Worm (Caenorhabditis elegans) whole organism, L3 larva: ENCODE measurements around the gene wdr-37.

Experiments used
- ama-1 ChIP-seq: fragments of 150-350 bp; optimal IDR thresholded peaks from 2 replicates; lab custom pipeline; 2018
- ceh-28 ChIP-seq: fragments of 150-350 bp; optimal IDR thresholded peaks from 2 replicates; lab custom pipeline; 2014; ENCODE audit warnings: missing biosample characterization, missing genetic modification reagents, missing genetic modification characterization
- daf-12 ChIP-seq: fragments of 150-350 bp; optimal IDR thresholded peaks from 2 replicates; lab custom pipeline; 2014; ENCODE audit warnings: missing biosample characterization, missing genetic modification reagents, missing genetic modification characterization
- egl-27 ChIP-seq: sonication (generic microtip); optimal IDR thresholded peaks from 4 replicates; lab custom pipeline; 2017; ENCODE audit warnings: missing biosample characterization, missing genetic modification reagents, missing genetic modification characterization
- elt-3 ChIP-seq, 3 experiments: fragments of 150-350 bp in 1 of 3; sonication (generic microtip) in 2 of 3; optimal IDR thresholded peaks; 2 replicates in 2 of 3; 4 replicates in 1 of 3; lab custom pipeline; 2014 to 2017; ENCODE audit warnings: missing biosample characterization in 3 of 3, missing genetic modification characterization in 3 of 3
- nhr-11 ChIP-seq: fragments of 150-350 bp; optimal IDR thresholded peaks from 2 replicates; lab custom pipeline; 2014; ENCODE audit warnings: missing biosample characterization, missing genetic modification characterization
- nhr-23 ChIP-seq: fragments of 150-350 bp; optimal IDR thresholded peaks from 2 replicates; lab custom pipeline; 2014; ENCODE audit warnings: missing biosample characterization, missing genetic modification reagents, missing genetic modification characterization
- nhr-237 ChIP-seq: fragments of 150-350 bp; optimal IDR thresholded peaks from 2 replicates; lab custom pipeline; 2014; ENCODE audit warnings: missing biosample characterization, missing genetic modification characterization
- sea-2 ChIP-seq: fragments of 150-350 bp; sonication (generic microtip); optimal IDR thresholded peaks from 4 replicates; lab custom pipeline; 2014; ENCODE audit warnings: missing biosample characterization, missing genetic modification reagents, missing genetic modification characterization
- skn-1 ChIP-seq: fragments of 150-350 bp; optimal IDR thresholded peaks from 2 replicates; lab custom pipeline; 2014; ENCODE audit warnings: missing biosample characterization, missing genetic modification characterization
- snpc-4 ChIP-seq: fragments of 150-350 bp; optimal IDR thresholded peaks from 2 replicates; lab custom pipeline; 2014; ENCODE audit warnings: missing biosample characterization, missing genetic modification characterization
- tbx-2 ChIP-seq: sonication (generic microtip); optimal IDR thresholded peaks from 2 replicates; lab custom pipeline; 2016; ENCODE audit warnings: mild to moderate bottlenecking, missing genetic modification characterization, missing compliant biosample characterization

- no peak for TF ChIP-seq skn-1 (tag; lab: Kevin White, UChicago)
- no peak for TF ChIP-seq egl-27 (tag; lab: Kevin White, UChicago)
- no peak for TF ChIP-seq snpc-4 (tag; lab: Kevin White, UChicago)
- no peak for TF ChIP-seq elt-3 (tag; optimal IDR thresholded peaks at IDR 0.05; lab: Kevin White, UChicago)
- no peak for TF ChIP-seq ceh-28 (tag; lab: Kevin White, UChicago)
- TF ChIP-seq ama-1 (lab: Kevin White, UChicago): no peak
- TF ChIP-seq nhr-23: no peak
- TF ChIP-seq daf-12 (tag; lab: Kevin White, UChicago): no peak
- no peak for TF ChIP-seq nhr-11 (tag; lab: Kevin White, UChicago)
- no peak for TF ChIP-seq nhr-237
- TF ChIP-seq tbx-2 (tag; lab: Kevin White, UChicago): no peak
- TF ChIP-seq sea-2 (GFP tag; lab: Kevin White, UChicago): no peak
These were observed 12.9 kb downstream of the wdr-37 start, which contains the start of gene F56D2.2 for ce11 chrIII:5586925-5587324.
